Fruit fly (Drosophila melanogaster) whole organism, embryonic: ENCODE results near the gene elgi.
A peak's percentile ranks its signal among the peaks of the same experiment; 100 is the strongest.

Source experiments
- Atf3 ChIP-seq: fragments of 200-800 bp; sonication (Bioruptor generic); optimal IDR thresholded peaks from 3 replicates; lab custom pipeline; 2016; ENCODE audit warnings: missing biosample characterization, missing genetic modification characterization
- CG11504 ChIP-seq: fragments of 200-800 bp; sonication (Bioruptor generic); optimal IDR thresholded peaks from 3 replicates; lab custom pipeline; 2019; ENCODE audit warnings: missing biosample characterization, mild to moderate bottlenecking, missing genetic modification characterization, moderate library complexity
- CG12155 ChIP-seq: fragments of 200-800 bp; sonication (Bioruptor generic); optimal IDR thresholded peaks from 3 replicates; lab custom pipeline; 2016; ENCODE audit warnings: missing biosample characterization, missing genetic modification characterization
- CG13287 ChIP-seq: fragments of 200-800 bp; sonication (Bioruptor generic); IDR thresholded peaks from 2 replicates; pipeline ENCODE4 v1.3.6; 2022; ENCODE audit warnings: missing biosample characterization, missing genetic modification characterization; ENCODE audit not compliant: partially characterized antibody
- CG13624 ChIP-seq: fragments of 200-800 bp; sonication (Bioruptor generic); optimal IDR thresholded peaks from 2 replicates; lab custom pipeline; 2016; ENCODE audit warnings: missing biosample characterization, missing genetic modification characterization
- CG14965 ChIP-seq: fragments of 200-800 bp; sonication (Bioruptor generic); optimal IDR thresholded peaks from 2 replicates; lab custom pipeline; 2016; ENCODE audit warnings: missing biosample characterization, missing genetic modification characterization, borderline replicate concordance
- CG15696 ChIP-seq: fragments of 200-800 bp; sonication (Bioruptor generic); optimal IDR thresholded peaks from 2 replicates; lab custom pipeline; 2019; ENCODE audit warnings: missing biosample characterization, mild to moderate bottlenecking, missing genetic modification characterization, moderate library complexity
- CG17361 ChIP-seq: fragments of 200-800 bp; sonication (Bioruptor generic); IDR thresholded peaks from 3 replicates; pipeline ENCODE4 v1.3.6; 2022; ENCODE audit warnings: missing biosample characterization, missing genetic modification characterization
- CG17612 ChIP-seq: fragments of 200-800 bp; sonication (Bioruptor generic); IDR thresholded peaks from 2 replicates; pipeline ENCODE4 v1.3.6; 2022; ENCODE audit warnings: missing biosample characterization, missing genetic modification characterization
- CG18262 ChIP-seq: fragments of 200-800 bp; optimal IDR thresholded peaks from 3 replicates; lab custom pipeline; 2019; ENCODE audit warnings: missing biosample characterization, mild to moderate bottlenecking, missing genetic modification characterization, moderate library complexity
- CG18476 ChIP-seq: fragments of 200-800 bp; sonication (Bioruptor generic); optimal IDR thresholded peaks from 2 replicates; lab custom pipeline; 2016; ENCODE audit warnings: missing biosample characterization, mild to moderate bottlenecking, missing genetic modification characterization
- CG18764 ChIP-seq: fragments of 200-800 bp; sonication (Bioruptor generic); optimal IDR thresholded peaks from 3 replicates; lab custom pipeline; 2016; ENCODE audit warnings: missing biosample characterization, missing genetic modification characterization
- CG2120 ChIP-seq: fragments of 200-800 bp; sonication (Bioruptor generic); optimal IDR thresholded peaks from 3 replicates; lab custom pipeline; 2016; ENCODE audit warnings: missing biosample characterization, missing genetic modification characterization
- CG32767 ChIP-seq: fragments of 200-800 bp; sonication (Bioruptor generic); IDR thresholded peaks from 2 replicates; pipeline ENCODE4 v1.3.6; 2022; ENCODE audit warnings: missing biosample characterization, missing genetic modification characterization
- CG6854 ChIP-seq: fragments of 200-800 bp; sonication (Bioruptor generic); optimal IDR thresholded peaks from 3 replicates; lab custom pipeline; 2017; ENCODE audit warnings: missing biosample characterization, mild to moderate bottlenecking, missing genetic modification characterization
- CG9797 ChIP-seq: fragments of 200-800 bp; sonication (Bioruptor generic); optimal IDR thresholded peaks from 3 replicates; lab custom pipeline; 2018; ENCODE audit warnings: missing biosample characterization, mild to moderate bottlenecking, missing genetic modification characterization
- CG9817 ChIP-seq: fragments of 200-800 bp; sonication (Bioruptor generic); optimal IDR thresholded peaks from 2 replicates; lab custom pipeline; 2018; ENCODE audit warnings: missing biosample characterization, mild to moderate bottlenecking, missing genetic modification characterization, moderate library complexity
- Ets97D ChIP-seq: fragments of 200-800 bp; sonication (Bioruptor generic); optimal IDR thresholded peaks from 3 replicates; lab custom pipeline; 2016; ENCODE audit warnings: missing biosample characterization, missing genetic modification characterization
- Fer2 ChIP-seq: fragments of 200-800 bp; sonication (Bioruptor generic); optimal IDR thresholded peaks from 2 replicates; lab custom pipeline; 2018; ENCODE audit warnings: missing biosample characterization, mild to moderate bottlenecking, missing genetic modification characterization, moderate library complexity
- Gsc ChIP-seq: fragments of 200-800 bp; sonication (Bioruptor generic); IDR thresholded peaks from 2 replicates; pipeline ENCODE4 v1.3.6; 2022; ENCODE audit warnings: missing biosample characterization, missing genetic modification characterization
- H2.0 ChIP-seq: fragments of 200-800 bp; sonication (Bioruptor generic); IDR thresholded peaks from 2 replicates; pipeline ENCODE4 v1.3.6; 2022; ENCODE audit warnings: missing biosample characterization, missing genetic modification characterization
- HLH54F ChIP-seq: fragments of 200-800 bp; sonication (Bioruptor generic); optimal IDR thresholded peaks from 3 replicates; lab custom pipeline; 2016; ENCODE audit warnings: missing biosample characterization, missing genetic modification characterization
- Hr39 ChIP-seq: fragments of >200 bp; optimal IDR thresholded peaks from 2 replicates; lab custom pipeline; 2017
- Mad ChIP-seq: fragments of 200-800 bp; sonication (Bioruptor generic); optimal IDR thresholded peaks from 2 replicates; lab custom pipeline; 2016; ENCODE audit warnings: missing biosample characterization, missing genetic modification characterization
- PHDP ChIP-seq: fragments of 200-800 bp; sonication (Bioruptor generic); optimal IDR thresholded peaks from 3 replicates; lab custom pipeline; 2018; ENCODE audit warnings: missing biosample characterization, mild to moderate bottlenecking, missing genetic modification characterization, moderate library complexity
- Pdp1 ChIP-seq, 2 experiments: fragments of 200-800 bp; sonication (Bioruptor generic); optimal IDR thresholded peaks; 3 replicates each; lab custom pipeline; 2016; ENCODE audit warnings: missing biosample characterization in 2 of 2, missing genetic modification characterization in 2 of 2, mild to moderate bottlenecking in 1 of 2, moderate library complexity in 1 of 2
- Side ChIP-seq: fragments of 200-800 bp; sonication (Bioruptor generic); optimal IDR thresholded peaks from 2 replicates; lab custom pipeline; 2016; ENCODE audit warnings: missing biosample characterization, missing genetic modification characterization
- Sin3A ChIP-seq: fragments of >200 bp; optimal IDR thresholded peaks from 2 replicates; lab custom pipeline; 2018
- Sry-δ ChIP-seq: fragments of 200-800 bp; sonication (Bioruptor generic); optimal IDR thresholded peaks from 2 replicates; lab custom pipeline; 2016; ENCODE audit warnings: missing biosample characterization, missing genetic modification characterization
- Stat92E ChIP-seq, 3 experiments: fragments of >200 bp in 2 of 3; fragments of 200-800 bp in 1 of 3; sonication (Bioruptor generic) in 1 of 3; optimal IDR thresholded peaks; 2 replicates each; lab custom pipeline; 2017 to 2019; ENCODE audit warnings: missing biosample characterization in 3 of 3, missing genetic modification characterization in 3 of 3, mild to moderate bottlenecking in 1 of 3, moderate library complexity in 1 of 3
- amos ChIP-seq: fragments of 200-800 bp; sonication (Bioruptor generic); IDR thresholded peaks from 2 replicates; pipeline ENCODE4 v1.3.6; 2022; ENCODE audit warnings: missing biosample characterization, missing genetic modification characterization; ENCODE audit not compliant: partially characterized antibody
- ash1 ChIP-seq: fragments of 200-800 bp; sonication (Bioruptor generic); optimal IDR thresholded peaks from 2 replicates; lab custom pipeline; 2018; ENCODE audit warnings: missing biosample characterization, mild to moderate bottlenecking, missing genetic modification characterization
- croc ChIP-seq: fragments of 200-800 bp; sonication (Bioruptor generic); conservative IDR thresholded peaks from 3 replicates; pipeline ENCODE4 v1.3.6; 2022; ENCODE audit warnings: missing biosample characterization, missing genetic modification characterization
- eve ChIP-seq, 2 experiments: fragments of >200 bp; optimal IDR thresholded peaks; 2 replicates each; lab custom pipeline; 2017; ENCODE audit warnings: missing biosample characterization in 2 of 2, missing genetic modification characterization in 2 of 2
- exex ChIP-seq: fragments of 200-800 bp; sonication (Bioruptor generic); optimal IDR thresholded peaks from 4 replicates; lab custom pipeline; 2018; ENCODE audit warnings: missing biosample characterization, mild to moderate bottlenecking, missing genetic modification characterization, moderate library complexity
- eyg ChIP-seq: fragments of 200-800 bp; sonication (Bioruptor generic); optimal IDR thresholded peaks from 3 replicates; lab custom pipeline; 2016; ENCODE audit warnings: missing biosample characterization, missing genetic modification characterization
- kah ChIP-seq: fragments of 200-800 bp; sonication (Bioruptor generic); optimal IDR thresholded peaks from 2 replicates; lab custom pipeline; 2018; ENCODE audit warnings: missing biosample characterization, mild to moderate bottlenecking, missing genetic modification characterization
- kay ChIP-seq: fragments of 200-800 bp; sonication (Bioruptor generic); optimal IDR thresholded peaks from 2 replicates; lab custom pipeline; 2016; ENCODE audit warnings: missing biosample characterization, missing genetic modification characterization
- repo ChIP-seq: fragments of 200-800 bp; sonication (Bioruptor generic); optimal IDR thresholded peaks from 2 replicates; lab custom pipeline; 2016; ENCODE audit warnings: missing biosample characterization, missing genetic modification characterization
- run ChIP-seq: fragments of 200-800 bp; sonication (Bioruptor generic); optimal IDR thresholded peaks from 3 replicates; lab custom pipeline; 2018; ENCODE audit warnings: missing biosample characterization, mild to moderate bottlenecking, missing genetic modification characterization
- sc ChIP-seq, 3 experiments: fragments of >200 bp in 2 of 3; fragments of 200-800 bp in 1 of 3; sonication (Bioruptor generic) in 1 of 3; optimal IDR thresholded peaks; 2 replicates in 2 of 3; 3 replicates in 1 of 3; lab custom pipeline; 2017; ENCODE audit warnings: mild to moderate bottlenecking in 1 of 3, missing biosample characterization in 1 of 3, missing genetic modification characterization in 1 of 3, missing genetic modification reagents in 1 of 3
- sr ChIP-seq: fragments of 200-800 bp; sonication (Bioruptor generic); IDR thresholded peaks from 3 replicates; pipeline ENCODE4 v1.3.6; 2022; ENCODE audit warnings: missing biosample characterization, missing genetic modification characterization
- ssp ChIP-seq: fragments of 200-800 bp; sonication (Bioruptor generic); IDR thresholded peaks from 2 replicates; pipeline ENCODE4 v1.3.6; 2022; ENCODE audit warnings: missing biosample characterization, missing genetic modification characterization
- tll ChIP-seq, 2 experiments: fragments of 200-800 bp in 1 of 2; fragments of >200 bp in 1 of 2; sonication (Bioruptor generic) in 1 of 2; optimal IDR thresholded peaks; 2 replicates each; lab custom pipeline; 2017 to 2019; ENCODE audit warnings: missing biosample characterization in 2 of 2, missing genetic modification characterization in 2 of 2, mild to moderate bottlenecking in 1 of 2, moderate library complexity in 1 of 2
- trem ChIP-seq: fragments of 200-800 bp; optimal IDR thresholded peaks from 3 replicates; lab custom pipeline; 2019; ENCODE audit warnings: missing biosample characterization, mild to moderate bottlenecking, missing genetic modification characterization, moderate library complexity
- tx ChIP-seq: fragments of 200-800 bp; sonication (Bioruptor generic); optimal IDR thresholded peaks from 2 replicates; lab custom pipeline; 2016; ENCODE audit warnings: missing biosample characterization, missing genetic modification characterization
- unpg ChIP-seq: fragments of 200-800 bp; sonication (Bioruptor generic); optimal IDR thresholded peaks from 3 replicates; lab custom pipeline; 2018; ENCODE audit warnings: missing biosample characterization, mild to moderate bottlenecking, missing genetic modification characterization, moderate library complexity
- vvl ChIP-seq: fragments of 200-800 bp; sonication (Bioruptor generic); IDR thresholded peaks from 2 replicates; pipeline ENCODE4 v1.3.6; 2022; ENCODE audit warnings: missing biosample characterization, missing genetic modification characterization

Gene elgi

DNA sequence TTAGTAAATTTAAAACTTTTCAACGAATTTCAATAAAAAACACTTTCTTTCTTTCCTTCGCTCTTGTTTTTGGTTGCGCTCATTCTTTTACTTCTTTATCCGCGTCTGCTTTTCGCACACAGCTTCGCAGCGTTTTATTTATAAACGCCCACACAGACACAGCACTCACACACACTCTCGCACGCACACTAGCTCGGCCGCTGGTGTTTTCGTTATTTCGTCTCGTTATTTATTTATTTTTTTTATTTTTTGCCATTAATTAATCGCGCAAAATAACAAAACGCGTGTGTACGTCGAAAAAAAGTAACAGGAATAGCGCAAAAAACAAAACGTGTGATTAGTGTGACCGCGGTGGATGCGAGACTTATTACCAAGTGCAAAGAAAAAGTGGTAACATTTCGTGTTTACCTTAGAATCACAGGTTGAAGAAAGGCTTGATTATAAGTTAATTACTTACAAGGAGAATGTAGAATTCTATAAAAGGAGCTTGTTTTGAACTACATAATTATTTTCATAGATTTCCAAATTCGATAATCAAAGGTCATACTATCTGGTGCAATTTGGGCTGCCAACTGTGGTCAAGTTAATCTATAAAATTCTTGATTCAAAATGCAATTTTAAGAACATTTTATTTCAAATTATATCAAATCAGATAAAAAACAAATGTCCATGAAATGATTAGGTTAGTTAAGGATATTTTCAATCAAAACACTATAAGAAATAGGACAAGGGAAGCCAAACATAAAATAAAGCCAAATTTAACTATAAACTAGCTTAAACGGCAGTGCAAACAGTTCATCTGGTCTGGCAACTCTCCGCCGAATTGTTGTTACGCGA lies 48.3 kb downstream of the elgi start, which contains the start of the genes hzg and mRpS31 (continued):
- TF ChIP-seq Ets97D (peak; percentile 56), Gsc (GFP tag; lab: Robert Waterston, UW) (no peak), tx (GFP tag; lab: Kevin White, UChicago) (peak; percentile 38), kah (no peak), CG9797 (peak; percentile 82), vvl (GFP tag; lab: Robert Waterston, UW) (peak; percentile 54; the same call in 1 of the 2 replicates), eyg (GFP tag; lab: Kevin White, UChicago) (peak; percentile 24), tll (GFP tag; optimal IDR thresholded peaks at IDR 0.05; lab: Kevin White, UChicago) (no peak), trem (peak; percentile 99), repo (peak; percentile 13), Atf3 (peak; percentile 52), Hr39 (lab: Kevin White, UChicago) (no peak), ash1 (no peak), CG13624 (GFP tag; lab: Kevin White, UChicago) (peak; percentile 15), CG17612 (no peak), CG18262 (tag; lab: Kevin White, UChicago) (peak; percentile 66), unpg (GFP tag; lab: Kevin White, UChicago) (peak; percentile 53), sc (optimal IDR thresholded peaks at IDR 0.05; lab: Kevin White, UChicago) (no peak), sc (GFP tag; optimal IDR thresholded peaks at IDR 0.05; lab: Kevin White, UChicago) (no peak), CG18764 (GFP tag; lab: Kevin White, UChicago) (peak; percentile 13), ssp (GFP tag; lab: Robert Waterston, UW) (no peak), CG15696 (tag; lab: Kevin White, UChicago) (peak; percentile 52), sr (GFP tag; lab: Robert Waterston, UW) (peak; percentile 61; the same call in 1 of the 3 replicates), Fer2 (peak; percentile 20), CG9817 (tag; lab: Kevin White, UChicago) (peak; percentile 67), Stat92E (GFP tag; optimal IDR thresholded peaks at IDR 0.05; lab: Kevin White, UChicago) (no peak), PHDP (peak; percentile 51), Sin3A (peak; percentile 31), CG32767 (GFP tag; lab: Robert Waterston, UW) (no peak), CG17361 (GFP tag; lab: Robert Waterston, UW) (peak; percentile 73), eve (GFP tag; optimal IDR thresholded peaks at IDR 0.05; lab: Kevin White, UChicago) (no peak), H2.0 (GFP tag; lab: Robert Waterston, UW) (peak; percentile 43; the same call in 1 of the 2 replicates), CG18476 (GFP tag; lab: Kevin White, UChicago) (peak; percentile 61), kay (peak; percentile 10), Sry-δ (GFP tag; lab: Kevin White, UChicago) (peak; percentile 42), Mad (GFP tag; lab: Kevin White, UChicago) (no peak), croc (GFP tag; lab: Robert Waterston, UW) (no peak), CG6854 (no peak), HLH54F (peak; percentile 45), run (tag; lab: Kevin White, UChicago) (no peak), CG11504 (peak; percentile 66), CG13287 (GFP tag; lab: Robert Waterston, UW) (peak; percentile 15; the same call in 1 of the 2 replicates), Side (GFP tag; lab: Kevin White, UChicago) (peak; percentile 39), exex (tag; lab: Kevin White, UChicago) (peak; percentile 6), CG12155 (GFP tag; lab: Kevin White, UChicago) (peak; percentile 45), Pdp1 (GFP tag; optimal IDR thresholded peaks at IDR 0.05; lab: Kevin White, UChicago) (peak; percentile 42 to 55), amos (GFP tag; lab: Robert Waterston, UW) (no peak; the same call in 1 of the 2 replicates), CG2120 (GFP tag; lab: Kevin White, UChicago) (peak; percentile 80), CG14965 (GFP tag; lab: Kevin White, UChicago) (no peak)
